Fruit fly (Drosophila melanogaster): ENCODE measurements around the gene CG32152.

The CG32152 gene

dm6 chr3L:16128481-16128972, 15.3 kb downstream of the CG32152 start, which contains the start of gene Pgm1 (continued):
- TF ChIP-seq BEAF-32 (GFP tag; optimal IDR thresholded peaks at IDR 0.05) (no peak), ssp (GFP tag; IDR thresholded peaks at IDR 0.05) (no peak; the same call in 1 of the 2 replicates), Rx (GFP tag; IDR thresholded peaks at IDR 0.05) (peak; percentile 72), Adf1 (GFP tag; IDR thresholded peaks at IDR 0.05) (peak; percentile 39; the same call in 1 of the 2 replicates), CG16779 (GFP tag; IDR thresholded peaks at IDR 0.05) (peak; percentile 74), CG11696 (GFP tag; IDR thresholded peaks at IDR 0.05) (peak; percentile 56; the same call in 1 of the 2 replicates), CG10209 (GFP tag; optimal IDR thresholded peaks at IDR 0.05) (peak; percentile 78), CG11695 (GFP tag; IDR thresholded peaks at IDR 0.05) (peak; percentile 68), CG4617 (GFP tag; optimal IDR thresholded peaks at IDR 0.05; ENCODE audit: borderline replicate concordance) (peak; percentile 84), CG3065 (GFP tag; optimal IDR thresholded peaks at IDR 0.05) (peak; percentile 58), CG1832 (GFP tag; optimal IDR thresholded peaks at IDR 0.05) (no peak), wor (GFP tag; IDR thresholded peaks at IDR 0.05) (peak; percentile 53), gsb (GFP tag; IDR thresholded peaks at IDR 0.05) (peak; percentile 50; the same call in 1 of the 2 replicates), sug (tag; optimal IDR thresholded peaks at IDR 0.05) (peak; percentile 90), CG9437 (GFP tag; optimal IDR thresholded peaks at IDR 0.05) (peak; percentile 41), Med (GFP tag) (peak; percentile 98), seq (GFP tag; IDR thresholded peaks at IDR 0.05) (peak; percentile 70), Dbx (GFP tag; IDR thresholded peaks at IDR 0.05) (peak; percentile 52), Tbp (GFP tag; optimal IDR thresholded peaks at IDR 0.05) (no peak), Bgb (GFP tag; IDR thresholded peaks at IDR 0.05; ENCODE audit: partially characterized antibody) (no peak), bab2 (GFP tag; optimal IDR thresholded peaks at IDR 0.05) (peak; percentile 91), Blimp-1 (GFP tag; optimal IDR thresholded peaks at IDR 0.05) (no peak), CG7556 (GFP tag; optimal IDR thresholded peaks at IDR 0.05) (peak; percentile 74), CG6791 (GFP tag; IDR thresholded peaks at IDR 0.05; ENCODE audit: partially characterized antibody) (no peak), odd (GFP tag; optimal IDR thresholded peaks at IDR 0.05) (no peak), CG3163 (GFP tag; optimal IDR thresholded peaks at IDR 0.05) (peak; percentile 82), dmrt99B (tag; optimal IDR thresholded peaks at IDR 0.05) (no peak), CG7786 (GFP tag; optimal IDR thresholded peaks at IDR 0.05) (peak; percentile 92), B-H2 (GFP tag; optimal IDR thresholded peaks at IDR 0.05) (peak; percentile 71), D19A (tag; optimal IDR thresholded peaks at IDR 0.05) (peak; percentile 64), Hey (tag; optimal IDR thresholded peaks at IDR 0.05) (peak; percentile 79), H15 (GFP tag; IDR thresholded peaks at IDR 0.05) (peak; percentile 48; the same call in 1 of the 3 replicates), Dad (GFP tag; optimal IDR thresholded peaks at IDR 0.05) (peak; percentile 81), CG1529 (GFP tag; optimal IDR thresholded peaks at IDR 0.05) (peak; percentile 65), CG18619 (GFP tag; optimal IDR thresholded peaks at IDR 0.05) (peak; percentile 81), fd3F (GFP tag; optimal IDR thresholded peaks at IDR 0.05) (peak; percentile 59), kay (GFP tag; optimal IDR thresholded peaks at IDR 0.05) (peak; percentile 76), prd (optimal IDR thresholded peaks at IDR 0.05) (no peak), prd (GFP tag; IDR thresholded peaks at IDR 0.05) (peak; percentile 75), Hr3 (GFP tag; optimal IDR thresholded peaks at IDR 0.05) (peak; percentile 80), ERR (GFP tag; optimal IDR thresholded peaks at IDR 0.05) (peak; percentile 100), oc (tag; optimal IDR thresholded peaks at IDR 0.05) (no peak), phol (tag; optimal IDR thresholded peaks at IDR 0.05) (peak; percentile 79), CG12236 (GFP tag; optimal IDR thresholded peaks at IDR 0.05) (peak; percentile 81), nerfin-1 (tag; optimal IDR thresholded peaks at IDR 0.05) (peak; percentile 76), psq (GFP tag; optimal IDR thresholded peaks at IDR 0.05) (peak; percentile 68), lola (GFP tag; optimal IDR thresholded peaks at IDR 0.05) (peak in 1 of 3 experiments; percentile 46), CG6272 (GFP tag; IDR thresholded peaks at IDR 0.05) (peak; percentile 40; the same call in 1 of the 2 replicates), Dref (GFP tag; IDR thresholded peaks at IDR 0.05) (no peak), danr (GFP tag; IDR thresholded peaks at IDR 0.05) (peak; percentile 40; the same call in 1 of the 2 replicates), Usf (GFP tag; optimal IDR thresholded peaks at IDR 0.05) (peak; percentile 57)
